Fruit fly (Drosophila melanogaster) whole organism, prepupa: ENCODE data around the gene PolG1.

ENCODE experiments used
- CG11294 ChIP-seq: fragments of 200-800 bp; sonication (Bioruptor generic); IDR thresholded peaks from 2 replicates; pipeline ENCODE4 v1.3.6; 2022; ENCODE audit warnings: missing biosample characterization, missing genetic modification characterization
- CG32006 ChIP-seq: fragments of 200-800 bp; sonication (Bioruptor generic); optimal IDR thresholded peaks from 3 replicates; lab custom pipeline; 2017; ENCODE audit warnings: missing biosample characterization, mild to moderate bottlenecking, missing genetic modification characterization
- CG34406 ChIP-seq: fragments of 200-800 bp; sonication (Bioruptor generic); optimal IDR thresholded peaks from 3 replicates; lab custom pipeline; 2016; ENCODE audit warnings: missing biosample characterization, missing genetic modification characterization
- CG6792 ChIP-seq: fragments of 200-800 bp; sonication (Bioruptor generic); optimal IDR thresholded peaks from 3 replicates; lab custom pipeline; 2016; ENCODE audit warnings: missing biosample characterization, missing genetic modification characterization
- CG8319 ChIP-seq: fragments of 200-800 bp; sonication (Bioruptor generic); optimal IDR thresholded peaks from 3 replicates; lab custom pipeline; 2016; ENCODE audit warnings: missing biosample characterization, missing genetic modification characterization
- Lpt ChIP-seq: fragments of 200-800 bp; sonication (Bioruptor generic); optimal IDR thresholded peaks from 3 replicates; lab custom pipeline; 2016; ENCODE audit warnings: missing biosample characterization, missing genetic modification characterization
- dsx ChIP-seq: fragments of 200-800 bp; optimal IDR thresholded peaks from 3 replicates; lab custom pipeline; 2019; ENCODE audit warnings: missing biosample characterization, mild to moderate bottlenecking, missing genetic modification characterization, moderate library complexity; ENCODE audit not compliant: poor library complexity, severe bottlenecking
- fkh ChIP-seq: fragments of 200-800 bp; sonication (Bioruptor generic); optimal IDR thresholded peaks from 3 replicates; lab custom pipeline; 2017; ENCODE audit warnings: missing biosample characterization, mild to moderate bottlenecking, missing genetic modification characterization, moderate library complexity
- lz ChIP-seq: fragments of 200-800 bp; sonication (Bioruptor generic); optimal IDR thresholded peaks from 3 replicates; lab custom pipeline; 2016; ENCODE audit warnings: missing biosample characterization, missing genetic modification characterization
- salr ChIP-seq, 2 experiments: fragments of 200-800 bp; sonication (Bioruptor generic); optimal IDR thresholded peaks; 3 replicates each; lab custom pipeline; 2016 to 2018; ENCODE audit warnings: missing biosample characterization in 2 of 2, missing genetic modification characterization in 2 of 2, mild to moderate bottlenecking in 1 of 2

DNA sequence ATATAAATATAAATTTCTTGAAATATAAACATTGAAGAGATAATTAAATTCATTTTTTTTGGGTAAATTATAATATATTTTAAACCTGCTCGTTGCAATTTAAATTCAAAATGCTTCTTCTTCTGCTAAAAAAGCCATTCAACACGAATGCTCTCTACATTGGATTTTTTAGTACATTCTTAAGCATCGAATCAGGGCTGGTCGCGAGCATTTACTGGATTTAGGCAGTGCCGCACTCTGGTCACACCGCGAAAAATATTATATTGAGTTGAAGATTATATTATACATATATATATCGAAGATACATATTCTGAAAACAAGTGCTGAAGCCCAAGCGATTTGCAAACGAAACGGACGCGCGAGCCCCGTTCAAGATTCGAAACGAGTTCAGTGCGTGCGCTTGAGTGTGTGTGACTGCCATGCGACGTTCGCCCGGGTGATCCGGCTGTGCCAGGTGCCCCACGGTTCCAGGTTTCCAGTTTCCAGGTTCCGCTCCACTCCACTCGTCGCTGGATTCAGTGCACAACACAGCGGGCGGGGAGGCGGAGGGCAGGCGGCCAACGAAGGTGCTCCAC lies 13.9 kb downstream of the PolG1 start, which contains the start of gene Sos:
- no peak for TF ChIP-seq fkh
- TF ChIP-seq CG8319: no peak
- no peak for TF ChIP-seq CG34406 (GFP tag; lab: Kevin White, UChicago)
- no peak for TF ChIP-seq salr (GFP tag; optimal IDR thresholded peaks at IDR 0.05; lab: Kevin White, UChicago)
- TF ChIP-seq lz (GFP tag; lab: Kevin White, UChicago): no peak
- TF ChIP-seq CG32006: no peak
- no peak for TF ChIP-seq Lpt (GFP tag; lab: Kevin White, UChicago)
- no peak for TF ChIP-seq dsx
- TF ChIP-seq CG11294 (GFP tag; lab: Robert Waterston, UW): no peak
- TF ChIP-seq CG6792 (GFP tag; lab: Kevin White, UChicago): no peak
